Worm (Caenorhabditis elegans) whole organism, young adult: ENCODE measurements around the gene C43H6.12.

Source experiments
- B0261.1 ChIP-seq: sonication (generic microtip); optimal IDR thresholded peaks from 2 replicates; lab custom pipeline; 2016; ENCODE audit warnings: mild to moderate bottlenecking, missing genetic modification characterization, moderate library complexity, missing compliant biosample characterization
- F10E7.11 ChIP-seq: sonication (generic microtip); optimal IDR thresholded peaks from 2 replicates; lab custom pipeline; 2017; ENCODE audit warnings: mild to moderate bottlenecking, missing genetic modification characterization, moderate library complexity, missing compliant biosample characterization
- F23B12.7 ChIP-seq: sonication (generic microtip); optimal IDR thresholded peaks from 2 replicates; lab custom pipeline; 2017; ENCODE audit warnings: missing genetic modification characterization, mild to moderate bottlenecking, missing compliant biosample characterization, antibody characterized with exemption, moderate library complexity; ENCODE audit not compliant: insufficient read depth
- F49E8.2 ChIP-seq: sonication (generic microtip); optimal IDR thresholded peaks from 3 replicates; lab custom pipeline; 2017; ENCODE audit warnings: missing genetic modification characterization, mild to moderate bottlenecking, missing compliant biosample characterization, antibody characterized with exemption, moderate library complexity; ENCODE audit not compliant: insufficient read depth
- F55B11.4 ChIP-seq: sonication (generic microtip); optimal IDR thresholded peaks from 2 replicates; lab custom pipeline; 2016; ENCODE audit warnings: missing compliant biosample characterization, missing genetic modification characterization, borderline replicate concordance; ENCODE audit not compliant: insufficient read depth
- T07F8.4 ChIP-seq: sonication (generic microtip); optimal IDR thresholded peaks from 2 replicates; lab custom pipeline; 2016; ENCODE audit warnings: mild to moderate bottlenecking, missing genetic modification characterization, moderate library complexity, missing compliant biosample characterization
- T26A5.8 ChIP-seq: sonication (generic microtip); optimal IDR thresholded peaks from 2 replicates; lab custom pipeline; 2016; ENCODE audit warnings: missing genetic modification characterization, missing compliant biosample characterization
- akir-1 ChIP-seq: fragments of 200-800 bp; sonication (Bioruptor generic); optimal IDR thresholded peaks from 2 replicates; lab custom pipeline; 2018; ENCODE audit warnings: mild to moderate bottlenecking, missing genetic modification characterization, moderate library complexity, missing compliant biosample characterization
- aptf-2 ChIP-seq: fragments of 200-800 bp; sonication (Bioruptor generic); conservative IDR thresholded peaks from 2 replicates; pipeline ENCODE4 v1.3.6; 2022; ENCODE audit warnings: missing genetic modification reagents, missing genetic modification characterization, missing compliant biosample characterization
- aptf-3 ChIP-seq: fragments of 200-800 bp; sonication (Bioruptor generic); IDR thresholded peaks from 2 replicates; pipeline ENCODE4 v1.3.6; 2022; ENCODE audit warnings: missing genetic modification characterization, missing compliant biosample characterization
- atf-7 ChIP-seq: sonication (generic microtip); optimal IDR thresholded peaks from 2 replicates; lab custom pipeline; 2017; ENCODE audit warnings: mild to moderate bottlenecking, missing genetic modification characterization, missing compliant biosample characterization
- athp-1 ChIP-seq: sonication (generic microtip); optimal IDR thresholded peaks from 2 replicates; lab custom pipeline; 2017; ENCODE audit warnings: mild to moderate bottlenecking, missing genetic modification characterization, missing compliant biosample characterization
- bed-1 ChIP-seq: fragments of 200-800 bp; sonication (Bioruptor generic); IDR thresholded peaks from 2 replicates; pipeline ENCODE4 v1.3.6; 2022; ENCODE audit warnings: missing genetic modification reagents, missing genetic modification characterization, missing compliant biosample characterization
- cebp-1 ChIP-seq, 2 experiments: fragments of 200-800 bp in 1 of 2; sonication (Bioruptor generic) in 1 of 2; sonication (generic microtip) in 1 of 2; IDR thresholded peaks in 1 of 2; optimal IDR thresholded peaks in 1 of 2; 2 replicates each; pipeline versions ENCODE4 v1.3.6 to Lab custom; 2017 to 2022; ENCODE audit warnings: missing compliant biosample characterization in 2 of 2, missing genetic modification characterization in 2 of 2, mild to moderate bottlenecking in 1 of 2, missing genetic modification reagents in 1 of 2, moderate library complexity in 1 of 2
- ceh-40 ChIP-seq: fragments of 200-800 bp; sonication (Bioruptor generic); IDR thresholded peaks from 2 replicates; pipeline ENCODE4 v1.3.6; 2022; ENCODE audit warnings: missing genetic modification characterization, missing compliant biosample characterization
- ceh-79 ChIP-seq: sonication (generic microtip); optimal IDR thresholded peaks from 2 replicates; lab custom pipeline; 2017; ENCODE audit warnings: mild to moderate bottlenecking, missing genetic modification characterization, missing compliant biosample characterization
- chd-7 ChIP-seq: sonication (generic microtip); optimal IDR thresholded peaks from 2 replicates; lab custom pipeline; 2016; ENCODE audit warnings: mild to moderate bottlenecking, missing genetic modification characterization, moderate library complexity, missing compliant biosample characterization
- dox-1 ChIP-seq: fragments of 200-800 bp; sonication (Bioruptor generic); IDR thresholded peaks from 2 replicates; pipeline ENCODE4 v1.3.6; 2022; ENCODE audit warnings: missing genetic modification reagents, missing genetic modification characterization, missing compliant biosample characterization
- ekl-4 ChIP-seq: fragments of 200-800 bp; sonication (Bioruptor generic); IDR thresholded peaks from 2 replicates; pipeline ENCODE4 v1.3.6; 2022; ENCODE audit warnings: missing genetic modification reagents, missing genetic modification characterization, missing compliant biosample characterization
- ets-4 ChIP-seq: fragments of 200-800 bp; sonication (Bioruptor generic); optimal IDR thresholded peaks from 2 replicates; lab custom pipeline; 2018; ENCODE audit warnings: mild to moderate bottlenecking, missing genetic modification characterization, missing compliant biosample characterization
- him-1 ChIP-seq: sonication (generic microtip); optimal IDR thresholded peaks from 2 replicates; lab custom pipeline; 2016; ENCODE audit warnings: missing genotype, missing genetic modification reagents, missing genetic modification characterization, missing compliant biosample characterization
- hmg-20 ChIP-seq: fragments of 200-800 bp; sonication (Bioruptor generic); IDR thresholded peaks from 2 replicates; pipeline ENCODE4 v1.3.6; 2022; ENCODE audit warnings: missing genetic modification reagents, missing genetic modification characterization, missing compliant biosample characterization
- let-526 ChIP-seq: fragments of 200-800 bp; sonication (Bioruptor generic); IDR thresholded peaks from 2 replicates; pipeline ENCODE4 v1.3.6; 2022; ENCODE audit warnings: missing genetic modification reagents, missing genetic modification characterization, missing compliant biosample characterization
- let-607 ChIP-seq, 2 experiments: fragments of 200-800 bp in 1 of 2; sonication (Bioruptor generic) in 1 of 2; sonication (generic microtip) in 1 of 2; optimal IDR thresholded peaks; 2 replicates each; lab custom pipeline; 2016 to 2018; ENCODE audit warnings: mild to moderate bottlenecking in 2 of 2, missing compliant biosample characterization in 2 of 2, missing genetic modification characterization in 2 of 2, moderate library complexity in 2 of 2, missing genotype in 1 of 2
- lsl-1 ChIP-seq: fragments of 200-800 bp; sonication (Bioruptor generic); optimal IDR thresholded peaks from 2 replicates; lab custom pipeline; 2018; ENCODE audit warnings: mild to moderate bottlenecking, missing genetic modification characterization, moderate library complexity, missing compliant biosample characterization
- mxl-1 ChIP-seq: sonication (generic microtip); optimal IDR thresholded peaks from 2 replicates; lab custom pipeline; 2016; ENCODE audit warnings: missing genetic modification characterization, missing compliant biosample characterization
- nfyb-1 ChIP-seq: fragments of 200-800 bp; sonication (Bioruptor generic); IDR thresholded peaks from 2 replicates; pipeline ENCODE4 v1.3.6; 2022; ENCODE audit warnings: missing genetic modification reagents, missing genetic modification characterization, missing compliant biosample characterization
- nhr-27 ChIP-seq: fragments of 200-800 bp; sonication (Bioruptor generic); optimal IDR thresholded peaks from 2 replicates; lab custom pipeline; 2018; ENCODE audit warnings: mild to moderate bottlenecking, missing genetic modification characterization, moderate library complexity, missing compliant biosample characterization
- nhr-80 ChIP-seq: sonication (generic microtip); optimal IDR thresholded peaks from 2 replicates; lab custom pipeline; 2016; ENCODE audit warnings: missing genetic modification characterization, missing compliant biosample characterization
- nhr-90 ChIP-seq: sonication (generic microtip); optimal IDR thresholded peaks from 2 replicates; lab custom pipeline; 2016; ENCODE audit warnings: missing genotype, mild to moderate bottlenecking, missing genetic modification characterization, missing compliant biosample characterization
- pha-4 ChIP-seq: fragments of 150-350 bp; sonication (generic microtip); optimal IDR thresholded peaks from 2 replicates; lab custom pipeline; 2014; ENCODE audit warnings: missing biosample characterization, missing genetic modification reagents, missing genetic modification characterization
- rec-8 ChIP-seq, 2 experiments: sonication (generic microtip); optimal IDR thresholded peaks; 2 replicates each; lab custom pipeline; 2016; ENCODE audit warnings: mild to moderate bottlenecking in 2 of 2, missing genetic modification characterization in 2 of 2, missing genetic modification reagents in 2 of 2, missing genotype in 2 of 2, missing biosample characterization in 1 of 2, missing compliant biosample characterization in 1 of 2, moderate library complexity in 1 of 2
- snpc-1.3 ChIP-seq: sonication (generic microtip); optimal IDR thresholded peaks from 2 replicates; lab custom pipeline; 2017; ENCODE audit warnings: missing genetic modification characterization, mild to moderate bottlenecking, missing compliant biosample characterization, antibody characterized with exemption, moderate library complexity, missing genotype, missing genetic modification reagents; ENCODE audit not compliant: insufficient read depth
- sptf-2 ChIP-seq: fragments of 200-800 bp; sonication (Bioruptor generic); optimal IDR thresholded peaks from 2 replicates; lab custom pipeline; 2018; ENCODE audit warnings: mild to moderate bottlenecking, missing genetic modification characterization, missing compliant biosample characterization
- tlf-1 ChIP-seq: fragments of 200-800 bp; sonication (Bioruptor generic); optimal IDR thresholded peaks from 2 replicates; lab custom pipeline; 2018; ENCODE audit warnings: mild to moderate bottlenecking, missing genetic modification characterization, missing compliant biosample characterization
- unc-62 ChIP-seq: fragments of 150-350 bp; optimal IDR thresholded peaks from 2 replicates; lab custom pipeline; 2014; ENCODE audit warnings: missing biosample characterization, missing genetic modification reagents, missing genetic modification characterization
- ztf-18 ChIP-seq: sonication (generic microtip); optimal IDR thresholded peaks from 2 replicates; lab custom pipeline; 2016; ENCODE audit warnings: missing genotype, mild to moderate bottlenecking, missing genetic modification characterization, missing compliant biosample characterization
- ztf-22 ChIP-seq: fragments of 200-800 bp; sonication (Bioruptor generic); optimal IDR thresholded peaks from 2 replicates; lab custom pipeline; 2018; ENCODE audit warnings: mild to moderate bottlenecking, missing genetic modification characterization, moderate library complexity, missing compliant biosample characterization
- ztf-26 ChIP-seq: sonication (generic microtip); optimal IDR thresholded peaks from 2 replicates; lab custom pipeline; 2017; ENCODE audit warnings: missing genetic modification characterization, missing compliant biosample characterization
- ztf-28 ChIP-seq: fragments of 200-800 bp; sonication (Bioruptor generic); IDR thresholded peaks from 2 replicates; pipeline ENCODE4 v1.3.6; 2022; ENCODE audit warnings: missing genetic modification reagents, missing genetic modification characterization, missing compliant biosample characterization
- ztf-3 ChIP-seq: fragments of 200-800 bp; sonication (Bioruptor generic); optimal IDR thresholded peaks from 2 replicates; lab custom pipeline; 2018; ENCODE audit warnings: mild to moderate bottlenecking, missing genetic modification characterization, missing compliant biosample characterization
- ztf-6 ChIP-seq: fragments of 200-800 bp; sonication (Bioruptor generic); IDR thresholded peaks from 2 replicates; pipeline ENCODE4 v1.3.6; 2022; ENCODE audit warnings: missing genetic modification reagents, missing genetic modification characterization, missing compliant biosample characterization

C43H6.12 gene

ce11 chrX:2419777-2420176, 10.4 kb downstream of the C43H6.12 start, which contains the start of gene glr-7:
glr-7 (minus strand) TSS chrX:2419877.
- TF ChIP-seq ztf-26 (tag; lab: Kevin White, UChicago) (no peak), let-526 (GFP tag; lab: Robert Waterston, UW) (no peak), akir-1 (no peak), hmg-20 (GFP tag; lab: Robert Waterston, UW) (no peak), ceh-79 (tag; lab: Kevin White, UChicago) (no peak), T07F8.4 (tag; lab: Kevin White, UChicago) (no peak), cebp-1 (GFP tag; IDR thresholded peaks at IDR 0.05; lab: Robert Waterston, UW) (no peak), cebp-1 (tag; optimal IDR thresholded peaks at IDR 0.05; lab: Kevin White, UChicago) (no peak), F55B11.4 (no peak), nhr-90 (tag; lab: Kevin White, UChicago) (no peak), nhr-80 (tag; lab: Kevin White, UChicago) (no peak), athp-1 (tag; lab: Kevin White, UChicago) (no peak), pha-4 (tag; lab: Kevin White, UChicago) (no peak), ztf-28 (GFP tag; lab: Robert Waterston, UW) (no peak), lsl-1 (GFP tag; lab: Kevin White, UChicago) (no peak)

- TF ChIP-seq sptf-2 (GFP tag; lab: Kevin White, UChicago) (no peak), ets-4 (GFP tag; lab: Kevin White, UChicago) (peak; percentile 47), dox-1 (GFP tag; lab: Robert Waterston, UW) (peak; percentile 58; the same call in 1 of the 2 replicates), ztf-6 (GFP tag; lab: Robert Waterston, UW) (no peak), tlf-1 (GFP tag; lab: Kevin White, UChicago) (no peak), ztf-3 (no peak), chd-7 (peak; percentile 13), nhr-90 (tag; lab: Kevin White, UChicago) (peak; percentile 12), ekl-4 (GFP tag; lab: Robert Waterston, UW) (peak; percentile 12; the same call in 1 of the 2 replicates), unc-62 (peak; percentile 76), nhr-80 (tag; lab: Kevin White, UChicago) (peak; percentile 96), athp-1 (tag; lab: Kevin White, UChicago) (no peak), T26A5.8 (tag; lab: Kevin White, UChicago) (no peak), B0261.1 (tag; lab: Kevin White, UChicago) (no peak), F55B11.4 (no peak), let-607 (tag; optimal IDR thresholded peaks at IDR 0.05; lab: Kevin White, UChicago) (peak; percentile 86 to 92), atf-7 (tag; lab: Kevin White, UChicago) (peak; percentile 29), ztf-22 (peak; percentile 70)
These were observed 12.7 kb downstream of the C43H6.12 start for ce11 chrX:2422123-2422522.

- TF ChIP-seq F23B12.7 (tag; lab: Kevin White, UChicago): no peak
- TF ChIP-seq nfyb-1 (GFP tag; lab: Robert Waterston, UW): no peak
- TF ChIP-seq ztf-18 (tag; lab: Kevin White, UChicago): no peak
- TF ChIP-seq mxl-1 (tag; lab: Kevin White, UChicago): no peak
- TF ChIP-seq F10E7.11 (tag; lab: Kevin White, UChicago): no peak
- no peak for TF ChIP-seq aptf-3 (GFP tag; lab: Robert Waterston, UW)
- no peak for TF ChIP-seq akir-1
- no peak for TF ChIP-seq rec-8 (tag; optimal IDR thresholded peaks at IDR 0.05; lab: Kevin White, UChicago)
- no peak for TF ChIP-seq ceh-40 (GFP tag; lab: Robert Waterston, UW)
- TF ChIP-seq F49E8.2: no peak
- no peak for TF ChIP-seq F55B11.4
- TF ChIP-seq B0261.1 (tag; lab: Kevin White, UChicago): no peak
- TF ChIP-seq aptf-2 (GFP tag; lab: Robert Waterston, UW): no peak
- no peak for TF ChIP-seq nhr-27
- TF ChIP-seq bed-1 (GFP tag; lab: Robert Waterston, UW): no peak
- no peak for TF ChIP-seq nhr-90 (tag; lab: Kevin White, UChicago)
- no peak for TF ChIP-seq snpc-1.3 (tag; lab: Kevin White, UChicago)
- TF ChIP-seq ets-4 (GFP tag; lab: Kevin White, UChicago): no peak
- TF ChIP-seq him-1 (tag; lab: Kevin White, UChicago): no peak
These were observed 15.9 kb downstream of the C43H6.12 start for ce11 chrX:2425284-2425683.
